Fruit fly (Drosophila melanogaster) whole organism, wandering third instar larva: ENCODE results near the gene Tmx3.

Experiments
- Abd-B ChIP-seq: fragments of >200 bp; optimal IDR thresholded peaks from 2 replicates; lab custom pipeline; 2017; ENCODE audit warnings: missing biosample characterization, missing genetic modification characterization
- CrebA ChIP-seq: fragments of 200-800 bp; sonication (Bioruptor generic); optimal IDR thresholded peaks from 2 replicates; lab custom pipeline; 2016; ENCODE audit warnings: missing biosample characterization, mild to moderate bottlenecking, missing genetic modification characterization, borderline replicate concordance
- Dfd ChIP-seq: fragments of >200 bp; optimal IDR thresholded peaks from 2 replicates; lab custom pipeline; 2017; ENCODE audit warnings: missing biosample characterization, missing genetic modification characterization
- Dif ChIP-seq: fragments of 200-275, 200-300 bp; sonication (Bioruptor generic); optimal IDR thresholded peaks from 2 replicates; lab custom pipeline; 2018; ENCODE audit warnings: missing biosample characterization, missing genetic modification characterization; ENCODE audit not compliant: partially characterized antibody
- GATAd ChIP-seq: sonication (Bioruptor generic); optimal IDR thresholded peaks from 2 replicates; lab custom pipeline; 2016; ENCODE audit warnings: missing biosample characterization, missing genetic modification characterization
- HLH106 ChIP-seq: fragments of 200-800 bp; optimal IDR thresholded peaks from 3 replicates; lab custom pipeline; 2019; ENCODE audit warnings: missing biosample characterization, mild to moderate bottlenecking, missing genetic modification characterization, moderate library complexity
- Hr78 ChIP-seq: fragments of >200 bp; optimal IDR thresholded peaks from 2 replicates; lab custom pipeline; 2017; ENCODE audit warnings: missing biosample characterization, missing genetic modification characterization
- Jra ChIP-seq: sonication (Bioruptor generic); optimal IDR thresholded peaks from 2 replicates; lab custom pipeline; 2016; ENCODE audit warnings: missing biosample characterization, missing genetic modification characterization
- Mio ChIP-seq: sonication (Bioruptor generic); optimal IDR thresholded peaks from 2 replicates; lab custom pipeline; 2016; ENCODE audit warnings: missing biosample characterization, missing genetic modification characterization
- Myc ChIP-seq: fragments of >200 bp; optimal IDR thresholded peaks from 2 replicates; lab custom pipeline; 2017
- N ChIP-seq: fragments of >200 bp; optimal IDR thresholded peaks from 2 replicates; lab custom pipeline; 2018; ENCODE audit warnings: missing biosample characterization, missing external identifiers, missing genetic modification characterization
- OdsH ChIP-seq: fragments of 200-800 bp; sonication (Bioruptor generic); optimal IDR thresholded peaks from 2 replicates; lab custom pipeline; 2016; ENCODE audit warnings: missing biosample characterization, mild to moderate bottlenecking, missing genetic modification characterization
- Rel ChIP-seq, 2 experiments: fragments of 200-800 bp; sonication (Bioruptor generic) in 1 of 2; optimal IDR thresholded peaks; 2 replicates in 1 of 2; 3 replicates in 1 of 2; lab custom pipeline; 2016 to 2019; ENCODE audit warnings: mild to moderate bottlenecking in 2 of 2, missing biosample characterization in 2 of 2, missing genetic modification characterization in 2 of 2, moderate library complexity in 1 of 2
- Sp1 ChIP-seq: fragments of 200-800 bp; sonication (Bioruptor generic); optimal IDR thresholded peaks from 3 replicates; lab custom pipeline; 2019; ENCODE audit warnings: missing biosample characterization, mild to moderate bottlenecking, missing genetic modification characterization, moderate library complexity
- br ChIP-seq: fragments of 200-800 bp; sonication (Bioruptor generic); optimal IDR thresholded peaks from 2 replicates; lab custom pipeline; 2016; ENCODE audit warnings: missing biosample characterization, missing genetic modification characterization
- brk ChIP-seq: fragments of 200-800 bp; sonication (Bioruptor generic); optimal IDR thresholded peaks from 2 replicates; lab custom pipeline; 2016; ENCODE audit warnings: missing biosample characterization, mild to moderate bottlenecking, missing genetic modification characterization
- dl ChIP-seq, 2 experiments: fragments of 175-275, 200-275 bp in 1 of 2; fragments of 200-275 bp in 1 of 2; sonication (Bioruptor generic); optimal IDR thresholded peaks; lab custom pipeline; 2018; ENCODE audit warnings: mild to moderate bottlenecking in 2 of 2, missing biosample characterization in 2 of 2, missing genetic modification characterization in 2 of 2, moderate library complexity in 2 of 2; ENCODE audit not compliant: partially characterized antibody in 2 of 2, insufficient read depth in 1 of 2
- dmrt93B ChIP-seq: fragments of 200-800 bp; sonication (Bioruptor generic); optimal IDR thresholded peaks from 2 replicates; lab custom pipeline; 2018; ENCODE audit warnings: missing biosample characterization, mild to moderate bottlenecking, missing genetic modification characterization
- dsf ChIP-seq: sonication (Bioruptor generic); optimal IDR thresholded peaks from 2 replicates; lab custom pipeline; 2016; ENCODE audit warnings: missing biosample characterization, missing genetic modification characterization, borderline replicate concordance
- ey ChIP-seq: fragments of 200-800 bp; sonication (Bioruptor generic); optimal IDR thresholded peaks from 2 replicates; lab custom pipeline; 2016; ENCODE audit warnings: missing biosample characterization, missing genetic modification characterization
- foxo ChIP-seq, 2 experiments: fragments of 200-800 bp; sonication (Bioruptor generic); optimal IDR thresholded peaks; 2 replicates in 1 of 2; 3 replicates in 1 of 2; lab custom pipeline; 2016 to 2017; ENCODE audit warnings: missing biosample characterization in 2 of 2, missing genetic modification characterization in 2 of 2
- fru ChIP-seq: fragments of 200-800 bp; sonication (Bioruptor generic); optimal IDR thresholded peaks from 3 replicates; lab custom pipeline; 2016; ENCODE audit warnings: missing biosample characterization, mild to moderate bottlenecking, missing genetic modification characterization
- h ChIP-seq: fragments of 200-800 bp; sonication (Bioruptor generic); optimal IDR thresholded peaks from 3 replicates; lab custom pipeline; 2016; ENCODE audit warnings: missing biosample characterization, mild to moderate bottlenecking, missing genetic modification characterization
- pan ChIP-seq: fragments of >200 bp; optimal IDR thresholded peaks from 2 replicates; lab custom pipeline; 2017
- psq ChIP-seq: fragments of 200-800 bp; sonication (Bioruptor generic); optimal IDR thresholded peaks from 3 replicates; lab custom pipeline; 2017; ENCODE audit warnings: missing biosample characterization, mild to moderate bottlenecking, missing genetic modification characterization, moderate library complexity
- rgr ChIP-seq: fragments of 200-800 bp; sonication (Bioruptor generic); optimal IDR thresholded peaks from 3 replicates; lab custom pipeline; 2016; ENCODE audit warnings: missing biosample characterization, mild to moderate bottlenecking, missing genetic modification characterization
- sage ChIP-seq: fragments of 200-800 bp; sonication (Bioruptor generic); optimal IDR thresholded peaks from 2 replicates; lab custom pipeline; 2016; ENCODE audit warnings: missing biosample characterization, mild to moderate bottlenecking, missing genetic modification characterization
- sv ChIP-seq: fragments of 200-800 bp; sonication (Bioruptor generic); optimal IDR thresholded peaks from 3 replicates; lab custom pipeline; 2016; ENCODE audit warnings: missing biosample characterization, missing genetic modification characterization
- tai ChIP-seq: sonication (Bioruptor generic); optimal IDR thresholded peaks from 2 replicates; lab custom pipeline; 2016; ENCODE audit warnings: missing biosample characterization, missing genetic modification characterization
- usp ChIP-seq: fragments of >200 bp; optimal IDR thresholded peaks from 2 replicates; lab custom pipeline; 2017; ENCODE audit warnings: missing biosample characterization, missing genetic modification characterization
- woc ChIP-seq: sonication (Bioruptor generic); optimal IDR thresholded peaks from 2 replicates; lab custom pipeline; 2016; ENCODE audit warnings: missing biosample characterization, mild to moderate bottlenecking, missing genetic modification characterization

The Tmx3 gene

dm6 chr3L:16195476-16195958 is 33.4 kb upstream of the Tmx3 start (continued):
- TF ChIP-seq dl (GFP tag; optimal IDR thresholded peaks at IDR 0.05; lab: Kevin White, UChicago; ENCODE audit: insufficient read depth in 1 of 2, partially characterized antibody in 2 of 2) = peak in 1 of 2 experiments; percentile 5
- TF ChIP-seq Mio (GFP tag; lab: Kevin White, UChicago) = no peak
- peak; percentile 67 for TF ChIP-seq woc (GFP tag; lab: Kevin White, UChicago)
- TF ChIP-seq, all 38 proteins: peak for 24

- TF ChIP-seq h (GFP tag; lab: Kevin White, UChicago) (no peak), ey (no peak), sv (GFP tag; lab: Kevin White, UChicago) (no peak), Abd-B (GFP tag; lab: Kevin White, UChicago) (no peak), tai (peak; percentile 26), dmrt93B (GFP tag; lab: Kevin White, UChicago) (peak; percentile 13), br (GFP tag; lab: Kevin White, UChicago) (peak; percentile 15), OdsH (GFP tag; lab: Kevin White, UChicago) (no peak), fru (GFP tag; lab: Kevin White, UChicago) (peak; percentile 36), Sp1 (GFP tag; lab: Kevin White, UChicago) (peak; percentile 31), psq (peak; percentile 12), pan (no peak), rgr (GFP tag; lab: Kevin White, UChicago) (peak; percentile 13), GATAd (no peak), HLH106 (tag; lab: Kevin White, UChicago) (peak; percentile 22)
Measured at dm6 chr3L:16196588-16197183, 32.2 kb upstream of the Tmx3 start.

- TF ChIP-seq woc (GFP tag; lab: Kevin White, UChicago) (no peak), sage (GFP tag; lab: Kevin White, UChicago) (no peak), N (GFP tag; lab: Kevin White, UChicago) (no peak), tai (no peak), h (GFP tag; lab: Kevin White, UChicago) (no peak), Jra (GFP tag; lab: Kevin White, UChicago) (no peak), rgr (GFP tag; lab: Kevin White, UChicago) (no peak), Hr78 (GFP tag; lab: Kevin White, UChicago) (no peak), CrebA (no peak), Rel (GFP tag; optimal IDR thresholded peaks at IDR 0.05; lab: Kevin White, UChicago) (no peak), Rel (tag; optimal IDR thresholded peaks at IDR 0.05; lab: Kevin White, UChicago) (no peak), Myc (lab: Kevin White, UChicago) (no peak), Sp1 (GFP tag; lab: Kevin White, UChicago) (no peak), Abd-B (GFP tag; lab: Kevin White, UChicago) (no peak), GATAd (no peak), foxo (GFP tag; optimal IDR thresholded peaks at IDR 0.05; lab: Kevin White, UChicago) (no peak)
Measured at dm6 chr3L:16197450-16197918, 31.4 kb upstream of the Tmx3 start, which contains the start of gene CG33687. Gene CG33687, plus strand, starts transcription at chr3L:16197868.

dm6 chr3L:16198920-16199319 is 30.0 kb upstream of the Tmx3 start, which contains the start of gene CG33688:
Gene CG33688, plus strand, starts transcription at chr3L:16199220.
- TF ChIP-seq Dif (GFP tag; lab: Kevin White, UChicago) = no peak
- no peak for TF ChIP-seq usp (GFP tag; lab: Kevin White, UChicago)
- TF ChIP-seq Mio (GFP tag; lab: Kevin White, UChicago) = no peak
- no peak for TF ChIP-seq Dfd
- TF ChIP-seq Jra (GFP tag; lab: Kevin White, UChicago) = no peak
- no peak for TF ChIP-seq h (GFP tag; lab: Kevin White, UChicago)
- TF ChIP-seq dl (GFP tag; optimal IDR thresholded peaks at IDR 0.05; lab: Kevin White, UChicago; ENCODE audit: insufficient read depth in 1 of 2, partially characterized antibody in 2 of 2) = no peak
- no peak for TF ChIP-seq foxo (GFP tag; optimal IDR thresholded peaks at IDR 0.05; lab: Kevin White, UChicago)
- no peak for TF ChIP-seq GATAd
- no peak for TF ChIP-seq CrebA
- no peak for TF ChIP-seq br (GFP tag; lab: Kevin White, UChicago)
- TF ChIP-seq fru (GFP tag; lab: Kevin White, UChicago) = no peak
- no peak for TF ChIP-seq brk (GFP tag; lab: Kevin White, UChicago)
- no peak for TF ChIP-seq Hr78 (GFP tag; lab: Kevin White, UChicago)
- TF ChIP-seq dsf = no peak
- TF ChIP-seq woc (GFP tag; lab: Kevin White, UChicago) = no peak
- no peak for TF ChIP-seq ey
